Worm (Caenorhabditis elegans) whole organism, young adult: ENCODE measurements around the gene R05A10.7.

Source experiments
- F52B5.7 ChIP-seq: sonication (generic microtip); optimal IDR thresholded peaks from 2 replicates; lab custom pipeline; 2016; ENCODE audit warnings: mild to moderate bottlenecking, missing genetic modification characterization, missing compliant biosample characterization
- hrde-1 ChIP-seq: sonication (generic microtip); optimal IDR thresholded peaks from 2 replicates; lab custom pipeline; 2016; ENCODE audit warnings: missing genetic modification characterization, mild to moderate bottlenecking, missing compliant biosample characterization, moderate library complexity, missing genotype, missing genetic modification reagents, borderline replicate concordance
- nfyb-1 ChIP-seq: fragments of 200-800 bp; sonication (Bioruptor generic); IDR thresholded peaks from 2 replicates; pipeline ENCODE4 v1.3.6; 2022; ENCODE audit warnings: missing genetic modification reagents, missing genetic modification characterization, missing compliant biosample characterization
- ztf-28 ChIP-seq: fragments of 200-800 bp; sonication (Bioruptor generic); IDR thresholded peaks from 2 replicates; pipeline ENCODE4 v1.3.6; 2022; ENCODE audit warnings: missing genetic modification reagents, missing genetic modification characterization, missing compliant biosample characterization

ce11 chrIV:14191919-14192318 lies 29.2 kb upstream of the R05A10.7 start, which contains the start of gene K01G12.22:
- TF ChIP-seq nfyb-1 (GFP tag; lab: Robert Waterston, UW) (no peak), ztf-28 (GFP tag; lab: Robert Waterston, UW) (no peak), F52B5.7 (no peak), hrde-1 (tag; lab: Kevin White, UChicago) (no peak)
